Worm (Caenorhabditis elegans): ENCODE measurements around the gene ptp-2.

DNA sequence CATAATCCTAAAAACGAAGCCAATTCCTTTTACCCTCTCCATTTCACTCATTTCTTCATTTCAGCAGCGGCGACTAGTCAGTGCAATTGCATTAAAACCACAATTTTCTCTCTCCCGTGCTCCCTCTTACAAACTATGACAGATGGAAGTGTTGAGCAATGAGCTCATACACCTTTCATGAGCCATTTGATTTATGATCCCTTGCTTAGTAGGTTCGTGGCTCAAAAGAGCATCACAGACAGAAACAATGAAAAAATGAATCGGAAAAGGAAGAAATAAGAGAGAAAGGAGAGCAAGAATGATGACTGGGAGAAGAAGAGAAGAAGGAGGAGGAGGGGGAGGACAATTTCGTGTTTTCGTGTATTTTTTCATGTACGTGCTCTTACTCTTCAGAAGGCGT, 46.9 kb upstream of the ptp-2 start:
- TF ChIP-seq hmg-1.1 (GFP tag; IDR thresholded peaks at IDR 0.05), result no peak
- peak in 1 of 2 experiments; percentile 93 for TF ChIP-seq unc-62 (GFP tag; optimal IDR thresholded peaks at IDR 0.05 in 1 of 2)
- no peak for TF ChIP-seq unc-62 (tag; optimal IDR thresholded peaks at IDR 0.05)
- TF ChIP-seq dpl-1 (GFP tag; optimal IDR thresholded peaks at IDR 0.05), result no peak
- TF ChIP-seq aly-2 (tag; optimal IDR thresholded peaks at IDR 0.05), result no peak
- TF ChIP-seq pha-4 (GFP tag; IDR thresholded peaks at IDR 0.05), result no peak
- TF ChIP-seq pha-4 (tag; optimal IDR thresholded peaks at IDR 0.05), result no peak
- TF ChIP-seq nhr-76 (tag; optimal IDR thresholded peaks at IDR 0.05), result no peak
- no peak for TF ChIP-seq R02D3.7 (tag; optimal IDR thresholded peaks at IDR 0.05)
- no peak for TF ChIP-seq lin-13 (GFP tag; optimal IDR thresholded peaks at IDR 0.05)
- TF ChIP-seq ces-1 (GFP tag; optimal IDR thresholded peaks at IDR 0.05), result no peak
- TF ChIP-seq lir-3 (tag; optimal IDR thresholded peaks at IDR 0.05), result no peak
- TF ChIP-seq fkh-10 (GFP tag; optimal IDR thresholded peaks at IDR 0.05), result no peak
- TF ChIP-seq ZK546.5 (tag; optimal IDR thresholded peaks at IDR 0.05), result no peak
- TF ChIP-seq snpc-4 (tag; optimal IDR thresholded peaks at IDR 0.05), result no peak
